Worm (Caenorhabditis elegans) whole organism, late embryonic: ENCODE measurements around the gene sto-2.

ENCODE experiments used
- C08G9.2 ChIP-seq: sonication (generic microtip); optimal IDR thresholded peaks from 2 replicates; lab custom pipeline; 2016; ENCODE audit warnings: mild to moderate bottlenecking, missing genetic modification characterization, moderate library complexity, missing compliant biosample characterization
- C38D4.7 ChIP-seq: fragments of 200-800 bp; sonication (Bioruptor generic); optimal IDR thresholded peaks from 2 replicates; lab custom pipeline; 2018; ENCODE audit warnings: mild to moderate bottlenecking, missing genetic modification characterization, moderate library complexity, missing compliant biosample characterization
- F13H6.1 ChIP-seq: sonication (generic microtip); optimal IDR thresholded peaks from 2 replicates; lab custom pipeline; 2016; ENCODE audit warnings: missing genetic modification characterization, missing compliant biosample characterization
- K02D7.2 ChIP-seq: sonication (generic microtip); optimal IDR thresholded peaks from 2 replicates; lab custom pipeline; 2017; ENCODE audit warnings: mild to moderate bottlenecking, missing genetic modification characterization, missing compliant biosample characterization
- K09A11.1 ChIP-seq: sonication (generic microtip); optimal IDR thresholded peaks from 2 replicates; lab custom pipeline; 2017; ENCODE audit warnings: antibody characterized with exemption, mild to moderate bottlenecking, missing genetic modification characterization, missing compliant biosample characterization; ENCODE audit not compliant: insufficient read depth
- ama-1 ChIP-seq: fragments of 150-350 bp; optimal IDR thresholded peaks from 2 replicates; lab custom pipeline; 2014
- ceh-14 ChIP-seq: sonication (generic microtip); optimal IDR thresholded peaks from 2 replicates; lab custom pipeline; 2016; ENCODE audit warnings: missing genotype, missing genetic modification characterization, missing compliant biosample characterization
- ceh-18 ChIP-seq: sonication (generic microtip); optimal IDR thresholded peaks from 2 replicates; lab custom pipeline; 2016; ENCODE audit warnings: missing genetic modification characterization, missing compliant biosample characterization
- ceh-19 ChIP-seq: fragments of 200-800 bp; sonication (Bioruptor generic); optimal IDR thresholded peaks from 2 replicates; lab custom pipeline; 2018; ENCODE audit warnings: mild to moderate bottlenecking, missing genetic modification characterization, missing compliant biosample characterization
- ceh-22 ChIP-seq: sonication (generic microtip); optimal IDR thresholded peaks from 2 replicates; lab custom pipeline; 2017; ENCODE audit warnings: missing biosample characterization, missing genetic modification characterization
- ceh-24 ChIP-seq: sonication (generic microtip); optimal IDR thresholded peaks from 2 replicates; lab custom pipeline; 2016; ENCODE audit warnings: mild to moderate bottlenecking, missing genetic modification characterization, missing compliant biosample characterization
- ceh-31 ChIP-seq: sonication (generic microtip); optimal IDR thresholded peaks from 2 replicates; lab custom pipeline; 2016; ENCODE audit warnings: missing genetic modification characterization, missing compliant biosample characterization
- ceh-34 ChIP-seq: sonication (generic microtip); optimal IDR thresholded peaks from 2 replicates; lab custom pipeline; 2016; ENCODE audit warnings: mild to moderate bottlenecking, missing genetic modification characterization, missing compliant biosample characterization
- ceh-9 ChIP-seq: sonication (generic microtip); optimal IDR thresholded peaks from 2 replicates; lab custom pipeline; 2016; ENCODE audit warnings: mild to moderate bottlenecking, missing genetic modification characterization, inconsistent platforms, missing compliant biosample characterization
- dve-1 ChIP-seq: sonication (generic microtip); optimal IDR thresholded peaks from 2 replicates; lab custom pipeline; 2017; ENCODE audit warnings: antibody characterized with exemption, mild to moderate bottlenecking, missing genetic modification characterization, missing compliant biosample characterization
- eyg-1 ChIP-seq: sonication (generic microtip); optimal IDR thresholded peaks from 2 replicates; lab custom pipeline; 2016; ENCODE audit warnings: missing genotype, missing genetic modification characterization, missing compliant biosample characterization
- fax-1 ChIP-seq: sonication (generic microtip); optimal IDR thresholded peaks from 2 replicates; lab custom pipeline; 2016; ENCODE audit warnings: missing genotype, missing genetic modification characterization, missing compliant biosample characterization
- fkh-10 ChIP-seq: fragments of 150-350 bp; optimal IDR thresholded peaks from 2 replicates; lab custom pipeline; 2014; ENCODE audit warnings: missing biosample characterization, missing genetic modification reagents, missing genetic modification characterization
- hlh-30 ChIP-seq: sonication (generic microtip); optimal IDR thresholded peaks from 2 replicates; lab custom pipeline; 2017; ENCODE audit warnings: antibody characterized with exemption, missing genetic modification characterization, missing compliant biosample characterization; ENCODE audit not compliant: insufficient read depth
- hlh-8 ChIP-seq: sonication (generic microtip); optimal IDR thresholded peaks from 2 replicates; lab custom pipeline; 2016; ENCODE audit warnings: missing genotype, missing genetic modification characterization, missing compliant biosample characterization
- madf-2 ChIP-seq: sonication (generic microtip); optimal IDR thresholded peaks from 2 replicates; lab custom pipeline; 2017; ENCODE audit warnings: missing genetic modification characterization, missing compliant biosample characterization
- mec-3 ChIP-seq: sonication (generic microtip); optimal IDR thresholded peaks from 2 replicates; lab custom pipeline; 2016; ENCODE audit warnings: borderline replicate concordance, missing genetic modification characterization, missing compliant biosample characterization
- nfya-1 ChIP-seq: sonication (generic microtip); optimal IDR thresholded peaks from 2 replicates; lab custom pipeline; 2017; ENCODE audit warnings: missing genetic modification characterization, mild to moderate bottlenecking, missing compliant biosample characterization, antibody characterized with exemption, moderate library complexity
- nhr-11 ChIP-seq: fragments of 150-350 bp; optimal IDR thresholded peaks from 2 replicates; lab custom pipeline; 2014; ENCODE audit warnings: missing biosample characterization, missing genetic modification characterization
- nhr-232 ChIP-seq: sonication (generic microtip); optimal IDR thresholded peaks from 2 replicates; lab custom pipeline; 2016; ENCODE audit warnings: missing genetic modification characterization, missing compliant biosample characterization
- npax-4 ChIP-seq: sonication (generic microtip); optimal IDR thresholded peaks from 2 replicates; lab custom pipeline; 2016; ENCODE audit warnings: missing genetic modification characterization, missing compliant biosample characterization
- pag-3 ChIP-seq: sonication (generic microtip); optimal IDR thresholded peaks from 2 replicates; lab custom pipeline; 2016; ENCODE audit warnings: missing compliant biosample characterization, missing genetic modification characterization, borderline replicate concordance
- pat-9 ChIP-seq: fragments of 200-800 bp; sonication (Bioruptor generic); optimal IDR thresholded peaks from 2 replicates; lab custom pipeline; 2018; ENCODE audit warnings: mild to moderate bottlenecking, missing genetic modification characterization, moderate library complexity, missing compliant biosample characterization
- pax-1 ChIP-seq: fragments of 150-350 bp; optimal IDR thresholded peaks from 2 replicates; lab custom pipeline; 2014; ENCODE audit warnings: missing biosample characterization, missing genetic modification characterization
- pha-4 ChIP-seq: fragments of 150-350 bp; optimal IDR thresholded peaks from 2 replicates; lab custom pipeline; 2018; ENCODE audit warnings: missing biosample characterization, missing genetic modification reagents, missing genetic modification characterization
- pqm-1 ChIP-seq: sonication (generic microtip); optimal IDR thresholded peaks from 2 replicates; lab custom pipeline; 2016; ENCODE audit warnings: missing genetic modification characterization, missing compliant biosample characterization
- pros-1 ChIP-seq: fragments of 150-350 bp; optimal IDR thresholded peaks from 2 replicates; lab custom pipeline; 2014; ENCODE audit warnings: missing biosample characterization, missing genetic modification reagents, missing genetic modification characterization
- ref-2 ChIP-seq: sonication (generic microtip); optimal IDR thresholded peaks from 2 replicates; lab custom pipeline; 2016; ENCODE audit warnings: missing genetic modification characterization, missing compliant biosample characterization
- rnt-1 ChIP-seq: sonication (generic microtip); optimal IDR thresholded peaks from 2 replicates; lab custom pipeline; 2016; ENCODE audit warnings: missing genetic modification characterization, missing compliant biosample characterization
- sox-2 ChIP-seq: fragments of 200-800 bp; sonication (Bioruptor generic); IDR thresholded peaks from 2 replicates; pipeline ENCODE4 v1.3.6; 2022; ENCODE audit warnings: missing genetic modification reagents, missing genetic modification characterization, missing compliant biosample characterization
- sox-4 ChIP-seq: sonication (generic microtip); optimal IDR thresholded peaks from 2 replicates; lab custom pipeline; 2017; ENCODE audit warnings: mild to moderate bottlenecking, missing genetic modification characterization, inconsistent platforms, missing compliant biosample characterization
- syd-9 ChIP-seq: sonication (generic microtip); optimal IDR thresholded peaks from 2 replicates; lab custom pipeline; 2016; ENCODE audit warnings: mild to moderate bottlenecking, missing genetic modification characterization, moderate library complexity, missing compliant biosample characterization
- tbx-7 ChIP-seq: sonication (generic microtip); optimal IDR thresholded peaks from 2 replicates; lab custom pipeline; 2016; ENCODE audit warnings: missing genotype, missing genetic modification characterization, missing compliant biosample characterization
- ttx-3 ChIP-seq: sonication (generic microtip); optimal IDR thresholded peaks from 2 replicates; lab custom pipeline; 2016; ENCODE audit warnings: missing genetic modification reagents, missing genetic modification characterization, missing compliant biosample characterization
- unc-86 ChIP-seq: sonication (generic microtip); optimal IDR thresholded peaks from 2 replicates; lab custom pipeline; 2016; ENCODE audit warnings: missing genetic modification characterization, missing compliant biosample characterization
- zip-5 ChIP-seq: sonication (generic microtip); optimal IDR thresholded peaks from 2 replicates; lab custom pipeline; 2016; ENCODE audit warnings: missing genetic modification characterization, missing compliant biosample characterization
- ztf-16 ChIP-seq: sonication (generic microtip); optimal IDR thresholded peaks from 2 replicates; lab custom pipeline; 2017; ENCODE audit warnings: missing genetic modification characterization, missing compliant biosample characterization

The sto-2 gene

ce11 chrX:5342007-5342406 is 18.8 kb upstream of the sto-2 start, which contains the start of gene C26B9.7:
Gene C26B9.7 (plus strand): TSS chrX:5342307.
- TF ChIP-seq zip-5 = no peak
- no peak for TF ChIP-seq hlh-8 (tag; lab: Kevin White, UChicago)
- TF ChIP-seq unc-86 = no peak
- TF ChIP-seq sox-4 (tag; lab: Kevin White, UChicago) = no peak
- TF ChIP-seq K09A11.1 (tag; lab: Kevin White, UChicago) = no peak
- no peak for TF ChIP-seq ceh-9 (tag; lab: Kevin White, UChicago)
- no peak for TF ChIP-seq pqm-1 (tag; lab: Kevin White, UChicago)
- TF ChIP-seq fax-1 (tag; lab: Kevin White, UChicago) = no peak
- TF ChIP-seq ceh-18 = no peak
- TF ChIP-seq npax-4 (tag; lab: Kevin White, UChicago) = no peak

DNA sequence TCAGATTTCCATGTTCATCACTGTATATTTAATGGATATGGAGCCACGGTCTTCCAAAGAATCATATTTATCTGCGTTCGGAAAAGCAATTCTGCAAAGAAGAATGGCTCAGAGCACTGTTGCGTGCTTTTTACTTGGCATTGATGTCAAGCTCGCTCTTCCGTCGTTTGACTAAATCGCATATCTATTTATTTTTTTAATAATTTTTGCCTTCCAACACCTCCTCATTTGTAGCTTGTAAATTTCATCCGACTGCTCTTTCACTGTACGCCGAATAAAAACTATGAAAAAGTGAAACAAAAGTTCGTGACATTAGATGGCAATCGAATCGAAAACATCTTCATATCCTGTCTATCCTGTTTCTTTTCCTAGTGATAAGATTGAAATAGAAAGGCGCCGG is 16.7 kb upstream of the sto-2 start, which contains the start of gene C26B9.2:
TSS of gene C26B9.2 (plus strand) at position 301 of the 400 bp plus-strand sequence.
- TF ChIP-seq fax-1 (tag; lab: Kevin White, UChicago) (no peak), K02D7.2 (tag; lab: Kevin White, UChicago) (no peak), ceh-22 (no peak), ttx-3 (tag; lab: Kevin White, UChicago) (no peak), fkh-10 (GFP tag; lab: Kevin White, UChicago) (no peak), npax-4 (tag; lab: Kevin White, UChicago) (no peak), ama-1 (lab: Kevin White, UChicago) (no peak), syd-9 (no peak), nhr-11 (tag; lab: Kevin White, UChicago) (no peak), sox-2 (GFP tag; lab: Robert Waterston, UW) (no peak), nhr-232 (tag; lab: Kevin White, UChicago) (no peak), nfya-1 (tag; lab: Kevin White, UChicago) (no peak), ceh-9 (tag; lab: Kevin White, UChicago) (no peak), ceh-31 (tag; lab: Kevin White, UChicago) (no peak), tbx-7 (tag; lab: Kevin White, UChicago) (no peak), zip-5 (no peak)
- TF ChIP-seq, all 69 proteins: peak for 0

ce11 chrX:5339357-5339756 is 16.2 kb upstream of the sto-2 start:
- no peak for TF ChIP-seq hlh-8 (tag; lab: Kevin White, UChicago)
- no peak for TF ChIP-seq fkh-10 (GFP tag; lab: Kevin White, UChicago)
- no peak for TF ChIP-seq ztf-16 (tag; lab: Kevin White, UChicago)
- no peak for TF ChIP-seq ceh-24
- TF ChIP-seq C38D4.7 (GFP tag; lab: Kevin White, UChicago) = no peak
- no peak for TF ChIP-seq pax-1 (tag; lab: Kevin White, UChicago)
- TF ChIP-seq sox-4 (tag; lab: Kevin White, UChicago) = no peak
- TF ChIP-seq pag-3 (tag; lab: Kevin White, UChicago) = no peak
- TF ChIP-seq pha-4 (tag; lab: Kevin White, UChicago) = no peak
- TF ChIP-seq K09A11.1 (tag; lab: Kevin White, UChicago) = no peak
- TF ChIP-seq pros-1 (tag; lab: Kevin White, UChicago) = no peak

DNA sequence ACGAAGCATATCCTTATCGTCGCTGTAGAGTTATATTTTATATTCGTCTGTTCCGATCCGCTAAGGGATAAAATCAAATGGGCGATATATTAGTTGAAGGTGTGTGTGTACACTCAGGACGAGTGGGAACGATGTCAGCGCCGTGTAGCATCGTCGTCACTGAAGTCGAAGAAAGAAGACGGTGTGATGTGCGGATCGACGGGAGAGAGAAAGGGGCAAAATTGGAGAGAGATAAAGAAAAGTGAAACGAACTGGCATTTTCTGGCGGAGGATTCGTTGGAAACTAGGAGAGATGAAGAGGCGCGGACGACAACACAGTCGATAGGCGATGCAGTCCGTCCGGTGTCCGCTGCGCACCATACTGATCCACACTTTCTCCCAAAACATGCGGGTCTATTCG is 14.8 kb upstream of the sto-2 start, which contains the start of gene C26B9.3:
TSS of gene C26B9.3 (plus strand) at position 343 of the 400 bp plus-strand sequence.
- TF ChIP-seq dve-1 (tag; lab: Kevin White, UChicago) (no peak), rnt-1 (peak; percentile 11), ceh-31 (tag; lab: Kevin White, UChicago) (no peak), ref-2 (tag; lab: Kevin White, UChicago) (peak; percentile 37), syd-9 (no peak), hlh-8 (tag; lab: Kevin White, UChicago) (no peak), eyg-1 (tag; lab: Kevin White, UChicago) (no peak), madf-2 (no peak)

DNA sequence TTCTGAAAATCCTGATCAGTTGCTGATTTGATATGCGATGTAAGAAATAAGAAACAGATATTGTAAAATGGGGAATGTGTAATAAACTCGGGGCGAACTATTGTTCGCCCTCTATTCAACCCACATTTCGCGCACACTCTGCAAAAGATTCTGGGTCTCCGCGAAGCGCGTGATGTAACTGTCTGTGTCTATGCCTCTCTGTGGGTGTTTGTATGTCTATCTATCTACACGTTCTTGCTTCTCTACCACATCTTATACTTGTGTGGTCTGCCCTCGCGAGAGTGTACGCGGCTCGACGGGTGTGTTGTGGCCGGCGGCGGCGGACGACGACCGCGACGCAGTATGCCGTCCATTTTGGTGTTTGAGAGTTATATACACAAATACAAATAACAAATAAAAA is 13.3 kb upstream of the sto-2 start:
- TF ChIP-seq C38D4.7 (GFP tag; lab: Kevin White, UChicago) (no peak), ceh-19 (GFP tag; lab: Kevin White, UChicago) (no peak), ttx-3 (tag; lab: Kevin White, UChicago) (no peak), K02D7.2 (tag; lab: Kevin White, UChicago) (no peak), F13H6.1 (tag; lab: Kevin White, UChicago) (peak; percentile 49), pat-9 (tag; lab: Kevin White, UChicago) (peak; percentile 32), ama-1 (lab: Kevin White, UChicago) (no peak), unc-86 (peak; percentile 38), fkh-10 (GFP tag; lab: Kevin White, UChicago) (no peak), pha-4 (tag; lab: Kevin White, UChicago) (no peak), eyg-1 (tag; lab: Kevin White, UChicago) (no peak), ceh-14 (tag; lab: Kevin White, UChicago) (no peak), mec-3 (no peak), hlh-30 (tag; lab: Kevin White, UChicago) (peak; percentile 91), C08G9.2 (tag; lab: Kevin White, UChicago) (peak; percentile 12), syd-9 (no peak), K09A11.1 (tag; lab: Kevin White, UChicago) (no peak), ceh-18 (peak; percentile 38), ceh-34 (tag; lab: Kevin White, UChicago) (peak; percentile 68)
